Worm (Caenorhabditis elegans) whole organism, L4/young adult: ENCODE data around the gene nas-4.

Source experiments
- W03F9.2 ChIP-seq: fragments of 150-350 bp; optimal IDR thresholded peaks from 2 replicates; lab custom pipeline; 2014; ENCODE audit warnings: missing biosample characterization, missing genetic modification characterization
- dao-5 ChIP-seq: sonication (generic microtip); optimal IDR thresholded peaks from 2 replicates; lab custom pipeline; 2016; ENCODE audit warnings: missing genotype, missing genetic modification characterization, moderate library complexity, missing compliant biosample characterization
- him-1 ChIP-seq: sonication (generic microtip); optimal IDR thresholded peaks from 2 replicates; lab custom pipeline; 2016; ENCODE audit warnings: missing genotype, missing genetic modification reagents, missing genetic modification characterization, missing compliant biosample characterization

nas-4 gene

DNA sequence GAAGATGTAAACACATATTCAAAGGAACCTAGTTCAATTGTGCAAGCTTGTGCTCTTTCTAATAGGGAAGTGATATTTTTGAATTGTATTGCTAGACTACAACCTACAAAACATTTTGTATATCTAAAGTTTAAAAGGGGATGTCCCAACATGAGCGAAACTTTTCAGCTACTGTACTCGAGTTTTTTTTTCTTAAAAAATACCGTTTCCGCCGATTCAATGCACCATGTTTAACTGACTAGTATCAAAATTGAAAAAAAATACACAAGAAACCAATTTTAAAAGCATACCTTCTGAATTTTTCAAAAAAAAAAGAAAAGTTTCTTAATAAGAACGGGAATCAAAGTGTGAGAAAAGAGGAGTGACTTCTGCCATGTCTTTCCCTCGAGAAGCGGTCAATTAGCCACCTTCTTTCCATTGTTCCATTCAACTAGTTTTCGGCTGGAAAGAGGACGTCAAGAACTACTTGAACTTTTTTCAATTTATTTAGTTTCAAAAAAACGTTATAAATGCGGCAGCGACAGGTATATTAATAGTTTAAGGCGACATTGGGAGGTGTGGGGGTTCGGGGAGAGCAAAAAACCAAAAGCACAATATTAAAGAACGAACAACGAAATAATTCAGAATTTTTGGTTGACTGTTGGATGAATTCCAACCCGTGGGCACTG is at the start of gene nas-4:
nas-4 (minus strand) TSS at position 351 of the 668 bp plus-strand sequence.
- TF ChIP-seq dao-5 (tag; lab: Kevin White, UChicago) (no peak), W03F9.2 (tag; lab: Kevin White, UChicago) (no peak), him-1 (no peak)

- TF ChIP-seq dao-5 (tag; lab: Kevin White, UChicago): no peak
- TF ChIP-seq him-1: no peak
- no peak for TF ChIP-seq W03F9.2 (tag; lab: Kevin White, UChicago)
Measured at ce11 chrIII:6464913-6465312, 49.5 kb upstream of the nas-4 start, which contains the start of gene nduf-2.2. Gene nduf-2.2, plus strand, starts transcription at chrIII:6465222.

DNA sequence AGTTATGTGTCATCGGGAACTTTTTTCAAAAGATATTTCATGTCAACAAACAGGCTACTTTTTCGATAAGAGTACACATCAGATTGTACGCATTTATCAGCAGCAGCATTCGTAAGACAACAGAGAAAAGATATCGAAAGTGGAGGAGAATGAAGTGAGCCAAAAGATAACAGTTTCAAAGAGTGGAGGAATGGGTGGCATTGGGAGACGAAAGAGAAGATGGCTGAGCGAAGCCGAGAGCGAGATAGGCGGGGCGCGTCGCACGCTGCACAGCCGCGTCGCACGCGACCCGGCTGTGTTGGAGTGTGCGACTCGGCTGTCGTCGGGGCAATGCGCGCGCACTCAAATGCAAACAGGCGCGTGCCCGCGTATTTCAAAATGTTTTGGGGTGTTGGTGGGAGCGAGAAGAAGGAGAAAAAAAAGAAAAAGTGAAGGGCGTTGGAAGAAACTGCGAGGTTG is 48.7 kb upstream of the nas-4 start:
- TF ChIP-seq dao-5 (tag; lab: Kevin White, UChicago) (no peak), W03F9.2 (tag; lab: Kevin White, UChicago) (peak; percentile 47), him-1 (peak; percentile 21)

DNA sequence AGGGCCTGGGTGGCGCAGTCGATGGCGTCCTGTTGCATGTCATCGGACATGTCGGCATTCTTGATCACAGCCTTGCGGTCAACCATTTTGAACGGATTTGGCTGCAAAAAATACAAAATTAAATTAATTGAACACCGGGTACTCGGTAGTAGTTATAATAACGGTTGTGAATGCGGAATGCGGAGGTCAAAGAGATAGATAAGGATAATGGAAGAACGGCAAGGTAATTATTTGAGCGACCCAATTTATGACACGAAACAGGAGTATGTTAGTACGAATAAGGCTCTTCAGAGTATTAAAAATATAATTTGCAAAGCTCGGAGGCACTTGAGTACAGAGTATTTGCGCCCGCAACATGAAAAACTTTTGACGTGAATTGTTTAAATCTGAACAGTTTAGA is 48.2 kb upstream of the nas-4 start, which contains the start of gene dlc-1:
dlc-1 (minus strand) TSS at position 101 of the 400 bp plus-strand sequence.
- TF ChIP-seq him-1 (no peak), W03F9.2 (tag; lab: Kevin White, UChicago) (no peak), dao-5 (tag; lab: Kevin White, UChicago) (no peak)

DNA sequence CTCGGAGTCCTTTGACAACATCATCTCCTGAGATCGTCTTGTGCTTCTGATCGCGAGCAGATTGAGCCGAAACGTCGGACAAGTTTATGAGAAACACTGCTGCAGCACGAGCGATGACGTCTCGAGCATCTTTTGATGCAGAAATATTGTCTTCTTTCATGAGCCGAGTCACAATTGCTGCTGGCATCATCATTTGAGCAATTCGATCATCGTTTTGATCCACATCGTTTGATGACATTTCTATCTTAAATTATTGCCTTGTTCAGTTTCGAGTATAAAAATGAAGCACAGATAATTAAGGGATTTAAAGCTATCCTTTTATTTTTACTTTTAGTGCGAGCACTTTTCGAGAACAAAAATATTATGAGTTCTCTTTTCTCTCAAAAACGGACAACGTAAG is 47.2 kb upstream of the nas-4 start, which contains the start of gene T26A5.8:
T26A5.8 (minus strand) TSS at position 247 of the 400 bp plus-strand sequence.
- TF ChIP-seq W03F9.2 (tag; lab: Kevin White, UChicago) (no peak), him-1 (no peak), dao-5 (tag; lab: Kevin White, UChicago) (no peak)

DNA sequence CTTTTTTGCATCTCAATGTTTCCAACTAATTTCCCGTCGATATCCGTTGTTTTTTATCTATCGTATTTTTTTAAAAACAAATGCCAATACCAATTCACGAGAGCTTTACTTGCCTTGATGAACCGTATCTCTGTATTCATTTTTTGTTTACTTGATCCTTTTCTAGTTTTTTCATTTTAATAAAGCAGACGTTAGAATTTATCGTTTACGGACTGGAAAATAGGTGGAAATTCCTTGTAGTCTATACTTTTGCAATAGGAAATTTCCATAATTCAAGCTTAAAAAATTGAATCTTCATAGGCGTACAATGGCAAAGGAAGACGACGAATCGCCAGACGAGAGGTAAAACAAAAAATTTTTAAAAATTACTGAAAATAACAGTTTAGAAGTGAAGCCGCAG is 44.4 kb upstream of the nas-4 start, which contains the start of gene algn-1:
algn-1 (plus strand) TSS at position 301 of the 400 bp plus-strand sequence.
- TF ChIP-seq him-1 (no peak), W03F9.2 (tag; lab: Kevin White, UChicago) (no peak), dao-5 (tag; lab: Kevin White, UChicago) (no peak)

DNA sequence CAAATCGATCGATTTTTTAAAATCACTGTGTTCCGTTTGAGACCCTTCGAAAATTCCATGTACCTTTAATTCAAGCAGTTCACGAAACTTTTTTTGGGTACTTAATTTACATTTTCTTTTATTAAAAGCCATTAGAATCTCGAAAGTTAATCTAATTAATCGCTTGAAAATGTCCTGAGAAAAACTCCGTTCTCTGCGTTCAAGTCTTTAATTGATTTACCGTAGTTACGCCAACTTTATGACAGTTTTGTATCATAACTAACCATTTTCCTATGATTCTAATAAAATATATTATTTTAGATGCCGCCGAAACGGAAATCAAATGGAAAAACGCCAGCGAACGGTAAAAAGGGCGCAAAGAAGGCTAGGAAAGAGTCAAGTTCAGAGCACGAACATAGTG is 38.7 kb upstream of the nas-4 start, which contains the start of gene jhdm-1:
jhdm-1 (plus strand) TSS at position 301 of the 400 bp plus-strand sequence.
- TF ChIP-seq W03F9.2 (tag; lab: Kevin White, UChicago) (no peak), him-1 (no peak), dao-5 (tag; lab: Kevin White, UChicago) (no peak)

- peak; percentile 81 for TF ChIP-seq W03F9.2 (tag; lab: Kevin White, UChicago)
- TF ChIP-seq him-1: no peak
Measured at ce11 chrIII:6453665-6454064, 38.2 kb upstream of the nas-4 start.

ce11 chrIII:6452683-6453082 is 37.2 kb upstream of the nas-4 start:
- TF ChIP-seq him-1 (no peak), W03F9.2 (tag; lab: Kevin White, UChicago) (no peak), dao-5 (tag; lab: Kevin White, UChicago) (no peak)

DNA sequence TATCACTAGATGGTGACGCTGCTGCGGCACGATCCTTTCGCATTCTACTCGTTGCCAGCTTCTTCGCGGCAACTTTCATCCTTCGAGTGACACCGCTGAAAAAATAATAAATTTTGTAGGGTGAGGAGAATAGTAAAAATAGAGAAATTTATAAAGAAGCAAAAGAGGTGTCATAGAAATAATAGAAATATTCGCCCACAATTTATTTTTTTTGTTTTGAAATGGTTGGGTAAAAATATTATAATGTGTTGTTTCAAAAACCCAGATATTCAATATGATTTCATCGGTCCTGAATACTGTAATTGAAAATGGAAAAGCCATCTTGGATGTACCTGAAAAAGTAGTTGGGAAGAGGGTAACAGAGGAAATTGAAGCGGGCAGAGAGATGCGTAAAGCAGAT is 36.8 kb upstream of the nas-4 start, which contains the start of gene set-1:
set-1 (minus strand) TSS at position 101 of the 400 bp plus-strand sequence.
- TF ChIP-seq W03F9.2 (tag; lab: Kevin White, UChicago) (no peak), dao-5 (tag; lab: Kevin White, UChicago) (no peak), him-1 (no peak)

DNA sequence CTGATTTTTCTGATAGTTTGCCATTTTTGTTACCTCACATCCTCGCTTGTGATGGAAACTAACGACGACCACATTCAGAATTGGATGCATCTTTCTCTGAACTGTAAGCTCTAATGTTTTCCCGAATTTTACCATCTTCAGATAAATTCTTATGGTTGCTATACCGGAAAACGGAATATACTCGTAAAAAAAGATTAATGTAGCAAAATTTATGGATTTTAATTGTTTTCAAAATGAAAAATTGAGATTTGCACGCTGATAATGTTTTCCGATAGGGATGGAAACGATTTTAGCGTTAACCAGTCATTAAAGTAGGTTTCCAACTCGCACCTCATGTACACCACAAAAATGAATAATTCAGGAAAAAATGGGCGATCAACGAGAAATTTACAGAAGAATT is 35.1 kb upstream of the nas-4 start, which contains the start of gene T26A5.6:
T26A5.6 (minus strand) TSS at position 101 of the 400 bp plus-strand sequence.
- TF ChIP-seq him-1: no peak
- TF ChIP-seq dao-5 (tag; lab: Kevin White, UChicago): no peak
- no peak for TF ChIP-seq W03F9.2 (tag; lab: Kevin White, UChicago)

DNA sequence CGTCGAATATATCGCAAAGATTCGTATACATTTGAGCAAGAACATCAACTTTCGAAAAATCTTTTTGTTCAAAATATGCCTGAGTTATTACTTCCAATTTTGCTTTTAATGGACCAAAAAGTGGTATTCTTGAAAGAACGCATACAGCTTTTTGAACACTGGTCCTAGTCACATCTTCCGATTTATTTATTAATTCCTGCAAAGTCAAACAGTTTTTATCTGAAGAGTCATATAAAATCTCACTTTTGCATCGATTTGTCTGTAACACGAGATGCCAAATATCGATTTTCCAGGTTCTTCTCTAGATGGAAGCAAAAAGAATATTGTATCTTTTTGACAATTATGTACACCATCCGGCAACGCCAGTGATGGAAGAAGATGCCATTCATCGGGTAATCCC is 34.4 kb upstream of the nas-4 start:
- no peak for TF ChIP-seq dao-5 (tag; lab: Kevin White, UChicago)
- no peak for TF ChIP-seq him-1
- no peak for TF ChIP-seq W03F9.2 (tag; lab: Kevin White, UChicago)

ce11 chrIII:6447521-6447920 is 32.1 kb upstream of the nas-4 start:
- TF ChIP-seq him-1 (no peak), dao-5 (tag; lab: Kevin White, UChicago) (no peak), W03F9.2 (tag; lab: Kevin White, UChicago) (no peak)

ce11 chrIII:6446807-6447206 is 31.4 kb upstream of the nas-4 start, which contains the start of gene let-721:
Gene let-721, minus strand, starts transcription at chrIII:6446907.
- TF ChIP-seq him-1 (no peak), W03F9.2 (tag; lab: Kevin White, UChicago) (no peak), dao-5 (tag; lab: Kevin White, UChicago) (no peak)
